Fruit fly (Drosophila melanogaster) whole organism, wandering third instar larva: ENCODE measurements around the gene CG11349.

ENCODE experiments used
- Dif ChIP-seq: fragments of 200-275, 200-300 bp; sonication (Bioruptor generic); optimal IDR thresholded peaks from 2 replicates; lab custom pipeline; 2018; ENCODE audit warnings: missing biosample characterization, missing genetic modification characterization; ENCODE audit not compliant: partially characterized antibody
- Hnf4 ChIP-seq: fragments of 200-800 bp; sonication (Bioruptor generic); optimal IDR thresholded peaks from 2 replicates; lab custom pipeline; 2016; ENCODE audit warnings: missing biosample characterization, mild to moderate bottlenecking, missing genetic modification characterization
- Rel ChIP-seq, 2 experiments: fragments of 200-800 bp; sonication (Bioruptor generic) in 1 of 2; optimal IDR thresholded peaks; 2 replicates in 1 of 2; 3 replicates in 1 of 2; lab custom pipeline; 2016 to 2019; ENCODE audit warnings: mild to moderate bottlenecking in 2 of 2, missing biosample characterization in 2 of 2, missing genetic modification characterization in 2 of 2, moderate library complexity in 1 of 2
- br ChIP-seq: fragments of 200-800 bp; sonication (Bioruptor generic); optimal IDR thresholded peaks from 2 replicates; lab custom pipeline; 2016; ENCODE audit warnings: missing biosample characterization, missing genetic modification characterization
- brk ChIP-seq: fragments of 200-800 bp; sonication (Bioruptor generic); optimal IDR thresholded peaks from 2 replicates; lab custom pipeline; 2016; ENCODE audit warnings: missing biosample characterization, mild to moderate bottlenecking, missing genetic modification characterization
- dsf ChIP-seq: sonication (Bioruptor generic); optimal IDR thresholded peaks from 2 replicates; lab custom pipeline; 2016; ENCODE audit warnings: missing biosample characterization, missing genetic modification characterization, borderline replicate concordance
- foxo ChIP-seq, 2 experiments: fragments of 200-800 bp; sonication (Bioruptor generic); optimal IDR thresholded peaks; 2 replicates in 1 of 2; 3 replicates in 1 of 2; lab custom pipeline; 2016 to 2017; ENCODE audit warnings: missing biosample characterization in 2 of 2, missing genetic modification characterization in 2 of 2
- pan ChIP-seq: fragments of >200 bp; optimal IDR thresholded peaks from 2 replicates; lab custom pipeline; 2017
- tai ChIP-seq: sonication (Bioruptor generic); optimal IDR thresholded peaks from 2 replicates; lab custom pipeline; 2016; ENCODE audit warnings: missing biosample characterization, missing genetic modification characterization
- usp ChIP-seq: fragments of >200 bp; optimal IDR thresholded peaks from 2 replicates; lab custom pipeline; 2017; ENCODE audit warnings: missing biosample characterization, missing genetic modification characterization

DNA sequence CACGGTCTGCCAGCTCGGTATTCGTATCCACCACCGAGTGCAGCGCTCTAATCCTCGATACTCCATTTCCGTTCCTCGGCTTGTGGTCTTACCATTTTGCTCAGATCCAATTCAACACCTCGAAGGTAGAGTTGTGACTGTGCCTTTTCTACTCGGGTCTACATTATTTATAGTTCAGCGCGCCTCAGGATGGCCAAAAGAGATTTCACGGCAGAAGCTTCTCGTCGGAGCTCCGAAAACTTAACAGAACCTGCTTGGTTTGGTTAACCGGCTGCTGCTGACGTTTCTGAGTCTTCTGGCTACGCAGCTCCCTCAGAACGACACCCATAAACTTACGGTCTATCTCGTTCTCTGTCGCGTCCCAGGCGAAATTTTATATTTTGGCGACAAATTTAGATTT, 6.3 kb upstream of the CG11349 start, which contains the start of gene CG32241:
- TF ChIP-seq dsf (GFP tag; lab: Kevin White, UChicago) (no peak), usp (no peak), Rel (GFP tag; optimal IDR thresholded peaks at IDR 0.05; lab: Kevin White, UChicago) (no peak), Rel (tag; optimal IDR thresholded peaks at IDR 0.05; lab: Kevin White, UChicago) (no peak), foxo (GFP tag; optimal IDR thresholded peaks at IDR 0.05; lab: Kevin White, UChicago) (no peak), Dif (GFP tag; lab: Kevin White, UChicago) (no peak), br (GFP tag; lab: Kevin White, UChicago) (no peak), Hnf4 (GFP tag; lab: Kevin White, UChicago) (no peak), brk (no peak), pan (lab: Kevin White, UChicago) (no peak), tai (GFP tag; lab: Kevin White, UChicago) (no peak)
